Worm (Caenorhabditis elegans): Measurements from ENCODE around the gene srh-75.

The srh-75 gene

ce11 chrV:11016846-11017553, 39.9 kb downstream of the srh-75 start:
- TF ChIP-seq him-1 (tag; optimal IDR thresholded peaks at IDR 0.05) (no peak), B0019.2 (GFP tag; conservative IDR thresholded peaks at IDR 0.05) (no peak), mcd-1 (GFP tag; IDR thresholded peaks at IDR 0.05) (no peak), snpc-1.3 (tag; optimal IDR thresholded peaks at IDR 0.05; ENCODE audit: insufficient read depth) (no peak), egl-44 (GFP tag; IDR thresholded peaks at IDR 0.05) (no peak), hmg-20 (GFP tag; IDR thresholded peaks at IDR 0.05) (no peak), ztf-18 (tag; optimal IDR thresholded peaks at IDR 0.05) (no peak), F22D6.2 (tag; optimal IDR thresholded peaks at IDR 0.05) (no peak), F23B12.7 (tag; optimal IDR thresholded peaks at IDR 0.05; ENCODE audit: insufficient read depth) (no peak), F39B2.1 (GFP tag; IDR thresholded peaks at IDR 0.05) (no peak), Y95B8A.8 (GFP tag; IDR thresholded peaks at IDR 0.05) (no peak), dpff-1 (tag; optimal IDR thresholded peaks at IDR 0.05) (no peak), K11D2.4 (GFP tag; IDR thresholded peaks at IDR 0.05) (no peak), F57A8.1 (GFP tag; optimal IDR thresholded peaks at IDR 0.05) (no peak), nhr-80 (tag; optimal IDR thresholded peaks at IDR 0.05) (no peak), ceh-79 (tag; optimal IDR thresholded peaks at IDR 0.05) (no peak), F10E7.11 (tag; optimal IDR thresholded peaks at IDR 0.05) (no peak), let-526 (GFP tag; IDR thresholded peaks at IDR 0.05) (no peak), T26A5.8 (tag; optimal IDR thresholded peaks at IDR 0.05) (no peak)

- TF ChIP-seq mcd-1 (GFP tag; IDR thresholded peaks at IDR 0.05) (no peak), unc-130 (GFP tag; optimal IDR thresholded peaks at IDR 0.05) (no peak)
Measured at ce11 chrV:11014758-11015157, 42.2 kb downstream of the srh-75 start.

ce11 chrV:11013179-11013578, 43.8 kb downstream of the srh-75 start:
- no peak for TF ChIP-seq madf-6 (GFP tag; IDR thresholded peaks at IDR 0.05)
- no peak for TF ChIP-seq hmg-20 (GFP tag; IDR thresholded peaks at IDR 0.05)
- TF ChIP-seq let-526 (GFP tag; IDR thresholded peaks at IDR 0.05), result no peak
- no peak for TF ChIP-seq dox-1 (GFP tag; IDR thresholded peaks at IDR 0.05)
- no peak for TF ChIP-seq madf-8 (GFP tag; conservative IDR thresholded peaks at IDR 0.05)
- TF ChIP-seq cebp-2 (GFP tag; IDR thresholded peaks at IDR 0.05), result no peak
- no peak for TF ChIP-seq B0019.2 (GFP tag; conservative IDR thresholded peaks at IDR 0.05)
- no peak for TF ChIP-seq B0035.1 (tag; optimal IDR thresholded peaks at IDR 0.05)
- no peak for TF ChIP-seq hmg-1.2 (GFP tag; IDR thresholded peaks at IDR 0.05)
- no peak for TF ChIP-seq tbx-9 (tag; optimal IDR thresholded peaks at IDR 0.05; ENCODE audit: borderline replicate concordance)
- TF ChIP-seq ceh-79 (tag; optimal IDR thresholded peaks at IDR 0.05), result no peak
- no peak for TF ChIP-seq Y53G8AR.9 (GFP tag; conservative IDR thresholded peaks at IDR 0.05)
- TF ChIP-seq athp-1 (tag; optimal IDR thresholded peaks at IDR 0.05), result no peak
- no peak for TF ChIP-seq B0261.1 (tag; optimal IDR thresholded peaks at IDR 0.05)
- TF ChIP-seq chd-7 (tag; optimal IDR thresholded peaks at IDR 0.05), result no peak

- TF ChIP-seq hmg-1.2 (GFP tag; IDR thresholded peaks at IDR 0.05) (peak; percentile 62), snpc-4 (GFP tag; optimal IDR thresholded peaks at IDR 0.05) (no peak), snpc-4 (tag; optimal IDR thresholded peaks at IDR 0.05) (no peak)
Measured at ce11 chrV:11012419-11012818, 44.5 kb downstream of the srh-75 start, which contains the start of gene C13G3.1. C13G3.1 (minus strand) TSS chrV:11012465.
